Worm (Caenorhabditis elegans) whole organism, young adult: ENCODE measurements around the gene Y49F6B.19.

Experiments used
- F39B2.1 ChIP-seq: fragments of 200-800 bp; sonication (Bioruptor generic); IDR thresholded peaks from 2 replicates; pipeline ENCODE4 v1.3.6; 2022; ENCODE audit warnings: missing genetic modification reagents, missing genetic modification characterization, missing compliant biosample characterization
- Y53G8AR.9 ChIP-seq: fragments of 200-800 bp; sonication (Bioruptor generic); conservative IDR thresholded peaks from 2 replicates; pipeline ENCODE4 v1.3.6; 2022; ENCODE audit warnings: missing genetic modification reagents, missing genetic modification characterization, missing compliant biosample characterization
- Y56A3A.18 ChIP-seq: fragments of 200-800 bp; sonication (Bioruptor generic); IDR thresholded peaks from 2 replicates; pipeline ENCODE4 v1.3.6; 2022; ENCODE audit warnings: missing genetic modification reagents, missing genetic modification characterization, missing compliant biosample characterization
- chd-7 ChIP-seq: sonication (generic microtip); optimal IDR thresholded peaks from 2 replicates; lab custom pipeline; 2016; ENCODE audit warnings: mild to moderate bottlenecking, missing genetic modification characterization, moderate library complexity, missing compliant biosample characterization
- him-1 ChIP-seq: sonication (generic microtip); optimal IDR thresholded peaks from 2 replicates; lab custom pipeline; 2016; ENCODE audit warnings: missing genotype, missing genetic modification reagents, missing genetic modification characterization, missing compliant biosample characterization
- pha-4 ChIP-seq: fragments of 150-350 bp; sonication (generic microtip); optimal IDR thresholded peaks from 2 replicates; lab custom pipeline; 2014; ENCODE audit warnings: missing biosample characterization, missing genetic modification reagents, missing genetic modification characterization
- sea-2 ChIP-seq: fragments of 200-800 bp; sonication (Bioruptor generic); IDR thresholded peaks from 2 replicates; pipeline ENCODE4 v1.3.6; 2022; ENCODE audit warnings: missing genetic modification characterization, missing compliant biosample characterization
- snpc-1.1 ChIP-seq: sonication (generic microtip); optimal IDR thresholded peaks from 2 replicates; lab custom pipeline; 2017; ENCODE audit warnings: missing genetic modification characterization, mild to moderate bottlenecking, missing compliant biosample characterization, antibody characterized with exemption, moderate library complexity, missing genotype, missing genetic modification reagents; ENCODE audit not compliant: insufficient read depth
- unc-130 ChIP-seq: sonication (generic microtip); optimal IDR thresholded peaks from 2 replicates; lab custom pipeline; 2016; ENCODE audit warnings: missing genetic modification reagents, missing genetic modification characterization, missing compliant biosample characterization

- TF ChIP-seq pha-4 (tag; lab: Kevin White, UChicago): no peak
- TF ChIP-seq F39B2.1 (GFP tag; lab: Robert Waterston, UW): no peak
- no peak for TF ChIP-seq chd-7 (tag; lab: Kevin White, UChicago)
- no peak for TF ChIP-seq him-1 (tag; lab: Kevin White, UChicago)
- TF ChIP-seq Y53G8AR.9 (GFP tag; lab: Robert Waterston, UW): no peak
- TF ChIP-seq sea-2 (GFP tag; lab: Robert Waterston, UW): no peak
- no peak for TF ChIP-seq snpc-1.1
- no peak for TF ChIP-seq Y56A3A.18 (GFP tag; lab: Robert Waterston, UW)
- TF ChIP-seq unc-130 (GFP tag; lab: Kevin White, UChicago): no peak
Measured at ce11 chrII:3557417-3557816, 45.3 kb upstream of the Y49F6B.19 start, which contains the start of gene lgc-45.
